Worm (Caenorhabditis elegans): ENCODE results near the gene T10C6.16.

DNA sequence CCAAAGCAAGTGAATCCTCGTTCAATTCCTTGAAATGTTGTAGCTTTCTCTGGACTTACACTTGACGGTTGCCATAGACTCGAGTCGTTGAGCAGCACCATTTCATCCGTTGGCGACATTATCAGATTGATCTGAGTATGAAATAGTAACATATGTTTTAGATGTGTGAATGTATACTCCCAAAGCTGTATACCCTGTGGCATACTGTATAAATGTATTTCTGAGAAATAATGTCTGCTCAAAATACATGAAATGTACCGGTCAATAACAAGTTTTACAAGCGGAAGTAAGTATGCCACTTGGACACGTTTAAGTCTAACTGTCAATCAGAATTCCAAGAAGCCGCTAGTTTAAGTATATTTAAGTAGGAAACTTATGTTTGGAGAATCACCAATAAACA, 23.2 kb downstream of the T10C6.16 start, which contains the start of gene str-233:
- no peak for TF ChIP-seq him-1 (tag; optimal IDR thresholded peaks at IDR 0.05)
- TF ChIP-seq dao-5 (tag; optimal IDR thresholded peaks at IDR 0.05): no peak
- TF ChIP-seq W03F9.2 (tag; optimal IDR thresholded peaks at IDR 0.05): no peak

Measured in whole organism, L4/young adult.